Fruit fly (Drosophila melanogaster) ovary, adult (tissue): Measurements from ENCODE around the gene CG15211.

Experiments used
- CG17801 ChIP-seq: fragments of 200-800 bp; optimal IDR thresholded peaks from 2 replicates; lab custom pipeline; 2019; ENCODE audit warnings: missing biosample characterization, mild to moderate bottlenecking, missing genetic modification characterization, moderate library complexity; ENCODE audit not compliant: partially characterized antibody

Gene CG15211

DNA sequence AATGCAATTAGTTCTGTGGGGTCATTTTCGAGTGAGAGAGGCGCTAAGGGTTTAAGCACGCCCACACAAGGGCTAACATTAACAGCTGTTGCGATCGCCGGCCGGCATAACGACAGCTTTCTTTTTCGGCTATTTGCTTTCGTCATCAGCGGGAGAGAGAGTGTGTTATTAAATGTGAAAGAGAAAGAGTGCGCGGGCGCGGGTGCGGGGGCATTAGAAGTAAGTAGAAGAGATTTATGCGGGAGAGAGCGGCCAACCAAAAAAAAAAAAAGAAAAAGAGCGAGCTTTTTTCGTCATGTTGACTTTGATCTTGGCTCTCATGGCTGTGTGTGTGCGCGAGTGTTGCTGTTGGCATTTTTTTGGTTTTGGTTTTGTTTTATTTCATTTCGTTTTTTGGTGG lies 41.8 kb downstream of the CG15211 start:
- no peak for TF ChIP-seq CG17801 (GFP tag; lab: Kevin White, UChicago)

DNA sequence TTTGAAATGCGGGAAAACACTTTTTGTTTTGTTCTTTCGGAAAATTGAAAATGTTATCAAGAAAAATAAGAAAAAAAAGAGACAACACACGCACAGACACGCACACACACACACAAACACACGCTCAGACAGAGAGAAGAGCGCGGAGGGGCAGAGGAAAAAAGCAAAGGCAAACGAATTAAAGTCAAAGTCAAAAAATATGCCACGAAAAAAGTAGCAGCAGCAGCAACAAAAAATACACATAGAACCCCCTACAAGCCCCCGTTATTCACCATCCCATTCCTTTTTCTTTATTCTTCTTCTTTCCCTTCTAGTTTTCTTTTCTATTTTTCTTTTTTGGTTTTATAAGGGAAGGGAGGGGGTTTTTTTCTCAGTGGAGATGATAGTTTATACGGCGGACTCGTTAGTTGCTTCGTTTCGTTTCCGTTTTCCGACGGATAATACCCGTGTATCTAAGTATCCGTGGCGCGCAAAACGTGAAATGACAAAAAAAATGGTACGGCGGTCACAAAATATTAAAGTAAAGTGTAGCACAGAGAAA lies 42.6 kb downstream of the CG15211 start:
- no peak for TF ChIP-seq CG17801 (GFP tag; lab: Kevin White, UChicago)

DNA sequence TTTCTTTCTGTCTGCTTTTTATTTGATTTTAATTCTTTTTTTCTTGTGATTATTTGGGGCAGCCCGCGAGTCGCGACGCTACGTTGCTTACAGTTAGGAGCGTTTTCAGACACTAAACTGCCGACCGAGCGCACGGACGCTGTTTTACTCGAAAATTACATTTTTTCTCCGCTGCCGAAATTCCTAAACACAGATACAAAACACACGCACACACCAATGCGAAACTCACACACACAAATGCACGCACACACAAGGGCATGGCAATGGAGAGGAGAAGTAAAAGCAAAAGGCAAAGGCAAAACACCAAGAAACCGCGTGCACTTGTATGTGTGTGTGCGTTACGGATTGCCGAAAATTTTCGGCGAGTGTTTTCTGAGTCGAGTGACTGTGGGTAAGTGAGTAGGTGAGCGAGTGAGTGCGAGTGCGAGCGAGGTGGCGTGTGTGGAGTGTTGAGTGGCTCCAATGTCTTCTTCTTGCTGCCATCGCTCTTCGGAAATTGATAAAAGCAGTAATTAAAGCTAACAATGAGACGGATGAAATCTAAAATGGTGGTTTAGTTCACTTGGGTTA lies 43.3 kb downstream of the CG15211 start:
- TF ChIP-seq CG17801 (GFP tag; lab: Kevin White, UChicago), result peak; percentile 40

DNA sequence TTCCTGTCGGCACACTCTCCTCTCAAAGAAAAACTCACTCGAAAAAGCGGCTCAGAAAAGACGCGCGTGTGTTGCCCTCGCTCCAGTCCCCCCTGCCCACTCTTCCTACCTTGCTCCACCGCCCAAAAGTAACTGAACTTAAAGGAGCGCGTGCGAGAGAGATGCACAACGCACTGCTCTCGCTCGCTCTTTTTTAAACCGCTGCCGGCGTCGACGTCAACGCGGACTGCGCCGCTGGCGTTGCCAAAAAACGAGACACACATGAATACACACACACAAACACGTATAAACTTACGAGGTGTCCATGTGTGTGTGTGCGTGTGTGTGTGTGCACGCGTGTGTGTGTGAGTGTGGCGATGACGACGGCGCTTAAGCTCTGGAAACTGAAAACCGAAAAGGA lies 44.5 kb downstream of the CG15211 start:
- TF ChIP-seq CG17801 (GFP tag; lab: Kevin White, UChicago), result no peak

DNA sequence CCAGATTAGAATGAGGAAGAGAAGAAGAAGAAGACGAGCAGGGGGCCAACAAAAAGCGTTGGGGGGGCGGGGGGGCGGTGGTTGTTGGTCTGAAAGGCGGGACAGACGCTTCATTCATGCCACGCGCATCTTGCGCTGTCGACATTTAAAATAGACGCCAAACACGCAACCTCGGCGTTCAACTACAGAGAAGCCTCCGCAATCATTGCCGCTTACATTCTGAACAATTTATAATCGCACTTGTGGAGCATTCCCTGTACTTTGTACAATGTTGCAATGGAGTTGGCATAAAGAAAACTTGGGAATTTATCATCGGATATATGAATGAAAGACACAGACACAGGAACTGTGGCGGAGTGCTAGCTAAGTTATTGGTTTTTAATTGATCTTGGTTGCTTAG lies 48.4 kb downstream of the CG15211 start:
- TF ChIP-seq CG17801 (GFP tag; lab: Kevin White, UChicago), result no peak

DNA sequence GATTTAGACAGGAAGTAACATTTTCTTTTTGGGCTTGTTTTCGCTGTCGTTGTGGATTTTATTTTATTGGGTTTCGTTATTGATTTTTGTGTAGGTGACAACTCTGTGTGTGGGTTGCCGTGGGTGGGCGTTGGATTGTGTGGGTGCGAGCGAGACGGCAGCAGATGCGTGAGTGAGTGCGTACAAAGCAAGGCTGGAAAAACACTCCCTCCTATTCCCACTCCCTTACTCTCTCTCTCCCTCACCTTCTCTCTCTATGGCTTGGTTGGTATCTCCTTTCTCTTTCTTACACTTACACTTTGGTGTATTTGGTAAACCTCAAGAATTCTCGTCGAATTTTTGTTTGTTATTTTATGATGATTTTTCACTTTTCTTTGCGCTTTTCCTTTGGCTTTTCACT lies 49.8 kb downstream of the CG15211 start:
- no peak for TF ChIP-seq CG17801 (GFP tag; lab: Kevin White, UChicago)

DNA sequence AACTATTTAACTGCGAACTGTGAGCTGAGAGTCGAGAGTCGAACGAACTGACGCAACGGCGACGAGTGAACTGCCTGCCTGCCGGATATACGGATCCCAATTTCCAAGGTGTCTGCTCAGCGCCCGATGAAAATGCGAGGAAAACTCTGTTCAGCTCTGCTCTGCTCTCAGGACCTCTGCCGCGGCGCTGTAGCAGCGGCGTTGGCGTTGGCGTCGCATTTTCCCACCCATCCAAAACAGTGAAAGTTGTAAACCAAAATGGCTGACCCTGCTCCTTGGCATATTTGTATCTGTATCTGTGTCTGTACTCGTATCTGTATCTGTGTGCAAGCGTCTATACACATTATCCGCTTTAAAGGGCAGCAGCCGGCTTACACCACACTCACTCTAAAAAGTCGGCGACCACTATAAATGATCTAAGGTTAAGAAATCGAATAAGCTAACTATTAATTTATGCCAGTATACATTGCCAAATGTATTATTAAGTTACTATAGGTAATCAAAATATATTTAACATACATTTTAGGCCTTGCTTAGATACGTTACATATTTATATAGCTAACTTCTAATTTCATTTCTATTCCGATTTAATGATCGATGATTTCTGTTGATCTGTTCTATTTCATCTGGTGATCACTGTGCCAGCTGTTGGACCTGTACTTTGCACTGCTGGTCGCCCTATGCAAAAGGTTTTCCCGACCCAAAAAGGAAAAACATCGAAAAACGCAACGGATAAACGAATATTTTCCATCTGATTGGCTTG lies 50.5 kb downstream of the CG15211 start:
- no peak for TF ChIP-seq CG17801 (GFP tag; lab: Kevin White, UChicago)

DNA sequence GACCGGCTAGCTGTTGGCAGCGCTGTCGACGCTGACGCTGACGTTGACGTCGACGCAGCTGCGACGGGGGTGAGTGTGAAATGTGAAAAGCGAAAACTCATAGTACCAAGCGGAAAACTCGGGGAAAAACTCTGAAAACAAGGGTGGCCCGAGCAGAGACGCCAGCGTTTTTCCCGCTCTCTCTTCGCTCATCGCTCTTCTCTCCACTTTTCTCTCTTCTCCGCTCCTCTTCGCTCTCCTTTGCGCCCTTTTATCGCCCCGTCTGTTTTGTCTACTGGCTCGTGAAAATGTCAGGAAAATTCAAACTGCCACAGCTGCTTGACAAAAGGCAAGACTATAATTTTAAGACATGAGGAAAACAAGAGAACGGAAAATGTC lies 51.1 kb downstream of the CG15211 start:
- no peak for TF ChIP-seq CG17801 (GFP tag; lab: Kevin White, UChicago)

DNA sequence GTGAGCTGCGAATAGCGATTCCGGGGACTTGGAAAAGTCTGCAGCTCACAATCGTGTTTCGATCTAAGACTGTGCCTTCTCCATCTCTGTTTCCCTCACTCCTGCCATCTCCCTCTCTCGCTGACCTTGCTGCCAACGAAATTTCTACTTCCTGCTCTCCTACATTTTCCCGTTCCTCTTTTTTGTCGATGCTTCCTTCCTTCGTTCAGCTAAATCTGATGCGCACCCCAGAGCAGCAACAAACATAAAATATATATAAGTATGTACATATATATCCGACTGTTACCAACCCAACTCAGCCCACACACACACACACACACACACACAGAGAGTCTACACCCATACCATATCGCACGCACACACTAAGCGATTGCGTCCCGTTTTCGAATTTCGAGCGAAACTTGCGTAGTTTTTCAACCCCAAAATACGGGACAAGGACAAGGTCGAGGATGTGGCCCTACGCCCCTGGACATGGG lies 51.9 kb downstream of the CG15211 start, which contains the start of gene Imp:
Imp (minus strand) TSS at position 51 of the 476 bp plus-strand sequence.
- TF ChIP-seq CG17801 (GFP tag; lab: Kevin White, UChicago), result no peak

DNA sequence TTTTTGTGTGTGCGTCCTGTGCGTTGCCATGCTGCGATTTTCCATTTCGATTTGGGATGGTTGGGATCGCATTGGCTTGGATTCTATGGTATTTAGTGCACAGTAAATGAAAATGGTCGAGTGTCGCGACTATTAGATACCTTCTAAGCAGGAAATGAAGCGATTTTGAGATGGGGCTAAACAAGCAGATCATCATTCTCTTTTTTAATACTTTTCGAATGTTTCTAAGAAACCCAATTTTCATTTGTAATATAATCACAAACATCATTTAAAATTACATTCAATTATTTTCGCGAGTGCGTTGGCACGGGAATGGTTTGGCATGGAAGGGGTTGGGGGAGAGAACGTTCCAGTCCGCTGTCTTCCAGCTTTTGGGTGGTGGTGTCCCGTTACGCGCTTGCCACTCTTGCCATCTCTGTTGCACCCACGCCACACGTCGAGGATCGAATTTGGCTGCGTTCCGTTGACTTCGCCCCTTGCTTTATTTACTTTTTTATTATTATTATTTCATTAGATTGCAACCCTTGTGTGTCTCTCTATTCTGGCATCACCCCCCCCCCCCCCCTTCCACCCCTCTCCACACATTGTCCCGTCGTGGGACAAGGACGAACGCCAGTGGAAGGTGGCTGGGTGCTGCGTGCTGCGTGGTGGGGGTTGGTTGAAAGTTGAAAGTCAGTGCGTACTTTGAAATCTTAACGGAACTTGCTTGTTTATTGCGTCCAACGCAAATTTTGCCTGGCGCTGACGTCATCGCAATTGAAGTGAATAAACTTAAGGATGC lies 53.2 kb downstream of the CG15211 start:
- TF ChIP-seq CG17801 (GFP tag; lab: Kevin White, UChicago), result no peak

DNA sequence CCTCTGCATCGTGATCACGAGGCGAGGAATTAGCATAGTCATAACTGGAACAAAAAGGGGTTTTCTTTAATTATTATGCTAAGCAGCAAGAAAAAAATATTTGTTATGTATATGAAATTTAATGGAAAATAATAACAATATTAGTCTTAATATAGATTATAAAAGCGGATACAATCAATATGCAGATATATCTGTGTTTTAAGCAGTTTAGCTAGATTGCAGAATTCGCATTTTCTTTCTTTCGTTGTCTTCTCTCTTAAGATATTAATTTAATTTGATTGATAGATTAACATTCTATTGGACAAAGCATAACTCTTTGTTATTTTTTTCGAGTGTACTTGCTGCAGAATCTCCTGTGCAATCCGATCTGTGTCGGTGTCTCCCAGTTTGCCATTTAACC lies 55.0 kb downstream of the CG15211 start:
- TF ChIP-seq CG17801 (GFP tag; lab: Kevin White, UChicago), result no peak
